Worm (Caenorhabditis elegans) whole organism, L4 larva: ENCODE results near the gene fbxb-71.

ENCODE experiments used
- D1046.2 ChIP-seq: fragments of 200-800 bp; sonication (Bioruptor generic); IDR thresholded peaks from 2 replicates; pipeline ENCODE4 v1.3.6; 2022; ENCODE audit warnings: missing genetic modification characterization, missing compliant biosample characterization
- F37D6.2 ChIP-seq: sonication (generic microtip); optimal IDR thresholded peaks from 2 replicates; lab custom pipeline; 2016; ENCODE audit warnings: mild to moderate bottlenecking, missing genetic modification characterization, missing compliant biosample characterization
- F49E8.2 ChIP-seq: sonication (generic microtip); optimal IDR thresholded peaks from 2 replicates; lab custom pipeline; 2016; ENCODE audit warnings: missing compliant biosample characterization, mild to moderate bottlenecking, missing genetic modification characterization, borderline replicate concordance
- R02D3.7 ChIP-seq: fragments of 150-350 bp; sonication (generic microtip); optimal IDR thresholded peaks from 3 replicates; lab custom pipeline; 2014; ENCODE audit warnings: missing biosample characterization, missing genetic modification characterization
- T26A8.4 ChIP-seq: fragments of 200-800 bp; sonication (Bioruptor generic); IDR thresholded peaks from 2 replicates; pipeline ENCODE4 v1.3.6; 2022; ENCODE audit warnings: missing genetic modification characterization, missing compliant biosample characterization
- ZK337.2 ChIP-seq: fragments of 200-800 bp; sonication (Bioruptor generic); IDR thresholded peaks from 2 replicates; pipeline ENCODE4 v1.3.6; 2022; ENCODE audit warnings: missing genetic modification reagents, missing genetic modification characterization, missing compliant biosample characterization
- aha-1 ChIP-seq: fragments of 150-350 bp; peaks from one replicate; lab custom pipeline; 2014; ENCODE audit warnings: missing biosample characterization, missing genetic modification characterization
- ama-1 ChIP-seq: fragments of 150-350 bp; optimal IDR thresholded peaks from 2 replicates; lab custom pipeline; 2014; ENCODE audit warnings: inconsistent platforms, mixed read lengths
- ceh-82 ChIP-seq: sonication (generic microtip); optimal IDR thresholded peaks from 2 replicates; lab custom pipeline; 2017; ENCODE audit warnings: missing biosample characterization, missing genetic modification characterization
- ctbp-1 ChIP-seq: fragments of 200-800 bp; sonication (Bioruptor generic); IDR thresholded peaks from 2 replicates; pipeline ENCODE4 v1.3.6; 2022; ENCODE audit warnings: missing genetic modification reagents, missing genetic modification characterization, missing compliant biosample characterization
- daf-16 ChIP-seq, 3 experiments: sonication (generic microtip); optimal IDR thresholded peaks; 2 replicates each; lab custom pipeline; 2016 to 2017; ENCODE audit warnings: missing genetic modification characterization in 3 of 3, missing genetic modification reagents in 3 of 3, mild to moderate bottlenecking in 2 of 3, missing compliant biosample characterization in 2 of 3, missing biosample characterization in 1 of 3, moderate library complexity in 1 of 3
- dmd-6 ChIP-seq: fragments of 200-800 bp; sonication (Bioruptor generic); IDR thresholded peaks from 2 replicates; pipeline ENCODE4 v1.3.6; 2022; ENCODE audit warnings: missing genetic modification reagents, missing genetic modification characterization, missing compliant biosample characterization
- dpl-1 ChIP-seq: fragments of 150-350 bp; optimal IDR thresholded peaks from 2 replicates; lab custom pipeline; 2014; ENCODE audit warnings: missing biosample characterization, missing genetic modification reagents, missing genetic modification characterization
- dve-1 ChIP-seq: sonication (generic microtip); optimal IDR thresholded peaks from 2 replicates; lab custom pipeline; 2017; ENCODE audit warnings: antibody characterized with exemption, mild to moderate bottlenecking, missing genetic modification characterization, missing compliant biosample characterization; ENCODE audit not compliant: insufficient read depth
- fos-1 ChIP-seq: fragments of 150-350 bp; optimal IDR thresholded peaks from 2 replicates; lab custom pipeline; 2014; ENCODE audit warnings: missing biosample characterization, missing genetic modification characterization
- gei-8 ChIP-seq: fragments of 200-800 bp; sonication (Bioruptor generic); optimal IDR thresholded peaks from 2 replicates; lab custom pipeline; 2018; ENCODE audit warnings: mild to moderate bottlenecking, missing genetic modification characterization, missing compliant biosample characterization
- hif-1 ChIP-seq, 2 experiments: sonication (generic microtip); optimal IDR thresholded peaks; 2 replicates each; lab custom pipeline; 2016 to 2017; ENCODE audit warnings: missing compliant biosample characterization in 2 of 2, missing genetic modification characterization in 2 of 2, missing genetic modification reagents in 2 of 2, missing genotype in 2 of 2, mild to moderate bottlenecking in 1 of 2
- hlh-11 ChIP-seq: fragments of 200-800 bp; sonication (Bioruptor generic); optimal IDR thresholded peaks from 2 replicates; lab custom pipeline; 2018; ENCODE audit warnings: mild to moderate bottlenecking, missing genetic modification characterization, missing compliant biosample characterization
- lim-7 ChIP-seq: fragments of 200-800 bp; sonication (Bioruptor generic); IDR thresholded peaks from 2 replicates; pipeline ENCODE4 v1.3.6; 2022; ENCODE audit warnings: missing genetic modification characterization, missing compliant biosample characterization
- lin-13 ChIP-seq: fragments of 150-350 bp; optimal IDR thresholded peaks from 2 replicates; lab custom pipeline; 2014; ENCODE audit warnings: missing biosample characterization, missing genetic modification reagents, missing genetic modification characterization
- lsy-2 ChIP-seq, 2 experiments: fragments of 150-350 bp in 1 of 2; sonication (generic microtip) in 1 of 2; optimal IDR thresholded peaks; 2 replicates each; lab custom pipeline; 2014 to 2017; ENCODE audit warnings: missing biosample characterization in 2 of 2, missing genetic modification characterization in 2 of 2
- mdl-1 ChIP-seq, 2 experiments: fragments of 150-350 bp in 1 of 2; sonication (generic microtip) in 1 of 2; optimal IDR thresholded peaks; 2 replicates each; lab custom pipeline; 2014 to 2017; ENCODE audit warnings: missing biosample characterization in 2 of 2, missing genetic modification characterization in 2 of 2
- mes-2 ChIP-seq: sonication (generic microtip); optimal IDR thresholded peaks from 2 replicates; lab custom pipeline; 2016; ENCODE audit warnings: missing genotype, mild to moderate bottlenecking, missing genetic modification characterization, missing compliant biosample characterization; ENCODE audit not compliant: poor library complexity, severe bottlenecking
- nhr-111 ChIP-seq: fragments of 200-800 bp; sonication (Bioruptor generic); optimal IDR thresholded peaks from 2 replicates; lab custom pipeline; 2018; ENCODE audit warnings: mild to moderate bottlenecking, missing genetic modification characterization, missing compliant biosample characterization
- nhr-28 ChIP-seq: fragments of 150-350 bp; optimal IDR thresholded peaks from 2 replicates; lab custom pipeline; 2014; ENCODE audit warnings: missing biosample characterization, missing genetic modification characterization
- nhr-41 ChIP-seq: fragments of 200-800 bp; sonication (Bioruptor generic); IDR thresholded peaks from 2 replicates; pipeline ENCODE4 v1.3.6; 2022; ENCODE audit warnings: missing genetic modification reagents, missing genetic modification characterization, missing compliant biosample characterization
- nhr-77 ChIP-seq: fragments of 150-350 bp; optimal IDR thresholded peaks from 2 replicates; lab custom pipeline; 2014; ENCODE audit warnings: missing biosample characterization, missing genetic modification characterization
- set-16 ChIP-seq: fragments of 200-800 bp; sonication (Bioruptor generic); IDR thresholded peaks from 2 replicates; pipeline ENCODE4 v1.3.6; 2022; ENCODE audit warnings: missing genetic modification reagents, missing genetic modification characterization, missing compliant biosample characterization
- snpc-1.2 ChIP-seq: fragments of 200-800 bp; sonication (Bioruptor generic); IDR thresholded peaks from 2 replicates; pipeline ENCODE4 v1.3.6; 2022; ENCODE audit warnings: missing genetic modification reagents, missing genetic modification characterization, missing compliant biosample characterization
- snpc-4 ChIP-seq: fragments of 150-350 bp; optimal IDR thresholded peaks from 2 replicates; lab custom pipeline; 2014; ENCODE audit warnings: missing biosample characterization, missing genetic modification characterization
- spr-1 ChIP-seq: sonication (generic microtip); optimal IDR thresholded peaks from 2 replicates; lab custom pipeline; 2016; ENCODE audit warnings: mild to moderate bottlenecking, missing genetic modification characterization, missing compliant biosample characterization
- tra-1 ChIP-seq: fragments of 200-800 bp; sonication (Bioruptor generic); IDR thresholded peaks from 2 replicates; pipeline ENCODE4 v1.3.6; 2022; ENCODE audit warnings: missing genetic modification reagents, missing genetic modification characterization, missing compliant biosample characterization
- unc-130 ChIP-seq: sonication (generic microtip); optimal IDR thresholded peaks from 2 replicates; lab custom pipeline; 2016; ENCODE audit warnings: missing genetic modification reagents, missing genetic modification characterization, missing compliant biosample characterization
- unc-62 ChIP-seq, 3 experiments: fragments of 150-350 bp in 1 of 3; sonication (generic microtip); optimal IDR thresholded peaks in 2 of 3; peaks in 1 of 3; 1 replicate in 1 of 3; 2 replicates in 2 of 3; lab custom pipeline; 2014 to 2017; ENCODE audit warnings: missing biosample characterization in 3 of 3, missing genetic modification characterization in 3 of 3, missing genetic modification reagents in 3 of 3, missing genotype in 1 of 3
- zag-1 ChIP-seq: fragments of 150-350 bp; optimal IDR thresholded peaks from 2 replicates; lab custom pipeline; 2014; ENCODE audit warnings: missing biosample characterization, missing genetic modification characterization
- zip-2 ChIP-seq: fragments of 150-350 bp; optimal IDR thresholded peaks from 2 replicates; lab custom pipeline; 2014; ENCODE audit warnings: missing biosample characterization, missing genetic modification characterization
- ztf-7 ChIP-seq: fragments of 150-350 bp; optimal IDR thresholded peaks from 2 replicates; lab custom pipeline; 2014; ENCODE audit warnings: missing biosample characterization, missing genetic modification characterization

Gene fbxb-71

DNA sequence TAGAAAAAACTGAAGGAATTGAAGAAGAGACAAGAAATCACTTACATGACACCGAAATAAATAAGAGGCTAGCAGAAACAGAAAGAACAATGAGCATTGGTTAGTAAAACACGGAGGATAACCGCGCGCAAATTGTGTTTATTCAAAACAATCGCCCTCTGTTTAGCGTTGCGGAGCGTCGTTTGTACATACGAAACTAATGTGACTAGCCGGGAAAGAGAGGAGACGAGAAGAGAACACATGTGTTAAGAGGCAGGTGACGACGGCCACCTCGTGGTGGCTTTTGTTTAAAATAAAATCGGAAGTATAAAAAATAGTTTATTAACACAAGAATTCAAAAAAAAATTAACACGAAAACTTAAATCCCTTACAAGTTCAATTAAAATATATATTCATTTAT lies 16.9 kb upstream of the fbxb-71 start, which contains the start of gene F40F4.7 (continued):
- TF ChIP-seq lin-13 (GFP tag; lab: Kevin White, UChicago), result peak; percentile 37
- no peak for TF ChIP-seq ZK337.2 (GFP tag; lab: Robert Waterston, UW)
- no peak for TF ChIP-seq F49E8.2
- peak; percentile 90 for TF ChIP-seq hlh-11 (tag; lab: Kevin White, UChicago)
- TF ChIP-seq lsy-2 (tag; optimal IDR thresholded peaks at IDR 0.05; lab: Kevin White, UChicago), result peak in 1 of 2 experiments; percentile 68
- TF ChIP-seq T26A8.4 (GFP tag; lab: Robert Waterston, UW), result no peak
- TF ChIP-seq R02D3.7 (tag; lab: Kevin White, UChicago), result no peak
- no peak for TF ChIP-seq snpc-4

DNA sequence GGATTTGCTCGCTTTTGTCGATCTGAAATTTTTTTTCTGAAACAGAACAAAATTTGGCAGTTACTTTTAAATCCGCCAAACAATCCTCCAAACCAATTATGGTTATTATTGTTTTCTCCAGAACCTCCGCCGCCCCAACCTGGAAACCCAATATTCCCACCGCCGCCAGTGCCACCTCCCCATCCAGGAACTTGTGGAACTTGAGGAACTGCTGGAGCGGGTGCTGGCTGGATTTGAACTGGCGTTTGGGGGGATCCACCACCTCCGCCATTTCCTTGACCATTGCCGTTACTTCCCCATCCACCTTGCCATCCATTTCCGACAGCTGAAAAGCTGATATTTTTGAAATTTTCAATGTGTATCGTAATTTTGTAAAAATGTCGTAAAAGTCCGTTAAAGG lies 14.9 kb upstream of the fbxb-71 start:
- TF ChIP-seq daf-16 (GFP tag; optimal IDR thresholded peaks at IDR 0.05; lab: Kevin White, UChicago) (no peak), daf-16 (tag; optimal IDR thresholded peaks at IDR 0.05; lab: Kevin White, UChicago) (no peak), dpl-1 (GFP tag; lab: Kevin White, UChicago) (no peak), fos-1 (tag; lab: Kevin White, UChicago) (no peak), nhr-77 (no peak), mes-2 (tag; lab: Kevin White, UChicago) (no peak), snpc-4 (no peak), unc-62 (GFP tag; optimal IDR thresholded peaks at IDR 0.05 in 1 of 2; lab: Kevin White, UChicago) (peak in 1 of 2 experiments; percentile 33), unc-62 (tag; optimal IDR thresholded peaks at IDR 0.05; lab: Kevin White, UChicago) (no peak), spr-1 (tag; lab: Kevin White, UChicago) (no peak), nhr-111 (GFP tag; lab: Kevin White, UChicago) (no peak), D1046.2 (GFP tag; lab: Robert Waterston, UW) (0 out of 2 replicates have a peak, but pooled peaks have one; percentile 60), tra-1 (GFP tag; lab: Robert Waterston, UW) (no peak), ctbp-1 (GFP tag; lab: Robert Waterston, UW) (no peak), set-16 (GFP tag; lab: Robert Waterston, UW) (peak; percentile 65), mdl-1 (tag; optimal IDR thresholded peaks at IDR 0.05; lab: Kevin White, UChicago) (no peak)

DNA sequence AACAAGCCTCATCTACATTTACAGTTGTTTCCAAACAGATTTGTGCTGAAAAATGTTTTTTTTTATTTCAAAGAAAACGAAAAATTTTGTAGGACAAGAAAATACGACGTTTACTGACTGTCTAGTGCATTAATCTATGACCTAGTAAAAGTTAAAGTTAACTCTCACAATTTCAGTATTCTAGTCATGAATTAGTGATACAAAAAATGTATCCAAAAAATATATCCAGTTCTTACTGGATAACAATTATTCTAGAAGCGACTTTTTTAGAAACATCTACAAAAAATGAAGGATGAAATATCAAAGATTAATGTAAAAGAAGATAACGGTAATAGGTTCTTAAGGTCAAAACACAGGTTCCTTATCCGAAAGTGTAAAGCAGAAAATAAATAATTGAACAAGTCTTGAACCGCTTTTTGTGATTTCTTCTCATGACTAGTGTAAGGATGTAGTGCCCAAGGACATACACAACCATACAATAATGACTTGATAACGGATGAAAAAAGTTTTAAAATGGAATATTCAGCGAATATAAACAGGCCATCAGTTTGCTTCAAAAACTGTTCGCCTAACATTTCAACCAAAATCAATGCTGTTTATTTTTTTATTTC lies 12.1 kb upstream of the fbxb-71 start, which contains the start of gene pqn-37:
pqn-37 (minus strand) TSS at position 51 of the 611 bp plus-strand sequence.
- peak; percentile 34 for TF ChIP-seq aha-1 (tag; lab: Kevin White, UChicago)
- TF ChIP-seq ZK337.2 (GFP tag; lab: Robert Waterston, UW), result no peak
- peak; percentile 40 for TF ChIP-seq nhr-28 (tag; lab: Kevin White, UChicago)
- TF ChIP-seq unc-62 (GFP tag; optimal IDR thresholded peaks at IDR 0.05 in 1 of 2; lab: Kevin White, UChicago), result peak in 1 of 2 experiments; percentile 3
- TF ChIP-seq unc-62 (tag; optimal IDR thresholded peaks at IDR 0.05; lab: Kevin White, UChicago), result no peak

ce11 chrX:3252500-3252899 lies 10.2 kb upstream of the fbxb-71 start, which contains the start of gene tba-9:
Gene tba-9 (plus strand): TSS chrX:3252800.
- TF ChIP-seq ama-1 (lab: Kevin White, UChicago) (no peak), ceh-82 (tag; lab: Kevin White, UChicago) (no peak), dve-1 (tag; lab: Kevin White, UChicago) (no peak), unc-130 (GFP tag; lab: Kevin White, UChicago) (no peak), zag-1 (tag; lab: Kevin White, UChicago) (no peak), zip-2 (tag; lab: Kevin White, UChicago) (no peak), nhr-41 (GFP tag; lab: Robert Waterston, UW) (no peak), dmd-6 (GFP tag; lab: Robert Waterston, UW) (no peak), ztf-7 (tag; lab: Kevin White, UChicago) (no peak), gei-8 (GFP tag; lab: Kevin White, UChicago) (no peak), F37D6.2 (no peak), ZK337.2 (GFP tag; lab: Robert Waterston, UW) (no peak), snpc-1.2 (no peak), hif-1 (tag; optimal IDR thresholded peaks at IDR 0.05; lab: Kevin White, UChicago) (no peak), lim-7 (GFP tag; lab: Robert Waterston, UW) (no peak)
- TF ChIP-seq, all 104 proteins: peak for 0
